Fruit fly (Drosophila melanogaster) Kc167 (cell line): ENCODE data around the gene ham.

Experiments
- Myc ChIP-seq: fragments of >200 bp; optimal IDR thresholded peaks from 2 replicates; lab custom pipeline; 2017; ENCODE audit warnings: missing external identifiers
- insv ChIP-seq: fragments of >200 bp; optimal IDR thresholded peaks from 3 replicates; lab custom pipeline; 2018; ENCODE audit warnings: missing external identifiers
- psq ChIP-seq: fragments of >200 bp; optimal IDR thresholded peaks from 2 replicates; lab custom pipeline; 2017; ENCODE audit warnings: missing external identifiers
- ttk ChIP-seq: sonication (Bioruptor generic); optimal IDR thresholded peaks from 2 replicates; lab custom pipeline; 2017; ENCODE audit warnings: missing external identifiers

DNA sequence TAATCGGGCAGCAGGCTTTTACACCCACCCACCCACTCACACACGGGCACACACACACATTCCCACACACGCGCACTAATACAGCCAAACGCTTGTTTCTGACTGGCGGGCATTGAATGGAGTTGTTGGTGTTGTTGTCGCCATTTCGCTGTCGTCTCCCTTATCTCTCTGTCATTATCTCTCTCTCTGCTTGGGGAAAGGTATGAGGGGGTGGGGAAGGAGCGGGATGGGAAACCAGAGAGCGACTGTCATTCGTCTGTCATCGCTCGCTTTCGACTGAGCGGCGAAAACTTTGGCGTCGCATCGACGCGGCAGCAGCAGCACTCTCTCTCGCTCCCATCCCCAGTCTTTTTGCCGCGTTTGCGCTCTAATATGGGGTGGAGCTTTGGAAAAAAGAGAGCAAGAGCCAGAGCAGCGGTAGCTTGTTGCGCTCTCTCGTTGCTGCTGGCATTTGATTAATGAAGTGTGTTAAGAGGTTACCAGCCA lies 3.3 kb upstream of the ham start:
- TF ChIP-seq insv (lab: Kevin White, UChicago) (peak; percentile 67), psq (lab: Kevin White, UChicago) (no peak), ttk (lab: Kevin White, UChicago) (no peak), Myc (lab: Kevin White, UChicago) (no peak)
